Fruit fly (Drosophila melanogaster) whole organism, embryonic: ENCODE data around the gene CG42835.

Experiments
- B-H2 ChIP-seq: fragments of 200-800 bp; sonication (Bioruptor generic); optimal IDR thresholded peaks from 2 replicates; lab custom pipeline; 2018; ENCODE audit warnings: missing biosample characterization, mild to moderate bottlenecking, missing genetic modification characterization
- CG10979 ChIP-seq: fragments of 200-800 bp; sonication (Bioruptor generic); optimal IDR thresholded peaks from 2 replicates; lab custom pipeline; 2018; ENCODE audit warnings: missing biosample characterization, mild to moderate bottlenecking, missing genetic modification characterization, moderate library complexity
- CG11085 ChIP-seq: fragments of 200-800 bp; sonication (Bioruptor generic); IDR thresholded peaks from 2 replicates; pipeline ENCODE4 v1.3.6; 2022; ENCODE audit warnings: missing biosample characterization, missing genetic modification characterization
- CG11398 ChIP-seq: fragments of 200-800 bp; sonication (Bioruptor generic); optimal IDR thresholded peaks from 2 replicates; lab custom pipeline; 2016; ENCODE audit warnings: missing biosample characterization, missing genetic modification characterization
- CG11560 ChIP-seq: fragments of 200-800 bp; sonication (Bioruptor generic); IDR thresholded peaks from 3 replicates; pipeline ENCODE4 v1.3.6; 2022; ENCODE audit warnings: missing biosample characterization, missing genetic modification characterization
- CG12659 ChIP-seq: fragments of 200-800 bp; sonication (Bioruptor generic); optimal IDR thresholded peaks from 3 replicates; lab custom pipeline; 2017; ENCODE audit warnings: mild to moderate bottlenecking, missing biosample characterization, missing genetic modification reagents, missing genetic modification characterization
- CG13123 ChIP-seq: fragments of 200-800 bp; sonication (Bioruptor generic); optimal IDR thresholded peaks from 2 replicates; lab custom pipeline; 2016; ENCODE audit warnings: missing biosample characterization, missing genetic modification characterization
- CG15011 ChIP-seq: fragments of 200-800 bp; sonication (Bioruptor generic); optimal IDR thresholded peaks from 3 replicates; lab custom pipeline; 2018; ENCODE audit warnings: missing biosample characterization, mild to moderate bottlenecking, missing genetic modification characterization
- CG15696 ChIP-seq: fragments of 200-800 bp; sonication (Bioruptor generic); optimal IDR thresholded peaks from 2 replicates; lab custom pipeline; 2019; ENCODE audit warnings: missing biosample characterization, mild to moderate bottlenecking, missing genetic modification characterization, moderate library complexity
- CG17361 ChIP-seq: fragments of 200-800 bp; sonication (Bioruptor generic); IDR thresholded peaks from 3 replicates; pipeline ENCODE4 v1.3.6; 2022; ENCODE audit warnings: missing biosample characterization, missing genetic modification characterization
- CG18011 ChIP-seq: fragments of 200-800 bp; sonication (Bioruptor generic); optimal IDR thresholded peaks from 2 replicates; lab custom pipeline; 2017; ENCODE audit warnings: missing biosample characterization, missing genetic modification characterization, mild to moderate bottlenecking, moderate library complexity, missing genotype
- CG18619 ChIP-seq: fragments of 200-800 bp; sonication (Bioruptor generic); optimal IDR thresholded peaks from 3 replicates; lab custom pipeline; 2017; ENCODE audit warnings: missing biosample characterization, mild to moderate bottlenecking, missing genetic modification characterization
- CG18764 ChIP-seq: fragments of 200-800 bp; sonication (Bioruptor generic); optimal IDR thresholded peaks from 3 replicates; lab custom pipeline; 2016; ENCODE audit warnings: missing biosample characterization, missing genetic modification characterization
- CG31365 ChIP-seq: fragments of 200-800 bp; sonication (Bioruptor generic); optimal IDR thresholded peaks from 2 replicates; lab custom pipeline; 2018; ENCODE audit warnings: missing biosample characterization, mild to moderate bottlenecking, missing genetic modification characterization
- CG31441 ChIP-seq: fragments of 200-800 bp; sonication (Bioruptor generic); IDR thresholded peaks from 2 replicates; pipeline ENCODE4 v1.3.6; 2022; ENCODE audit warnings: missing biosample characterization, missing genetic modification characterization
- CG4854 ChIP-seq: fragments of 200-800 bp; sonication (Bioruptor generic); optimal IDR thresholded peaks from 2 replicates; lab custom pipeline; 2016; ENCODE audit warnings: missing biosample characterization, missing genetic modification characterization, inconsistent platforms
- CG6654 ChIP-seq: fragments of 200-800 bp; sonication (Bioruptor generic); optimal IDR thresholded peaks from 2 replicates; lab custom pipeline; 2017; ENCODE audit warnings: missing biosample characterization, mild to moderate bottlenecking, missing genetic modification characterization
- CG7786 ChIP-seq: fragments of 200-800 bp; sonication (Bioruptor generic); optimal IDR thresholded peaks from 2 replicates; lab custom pipeline; 2016; ENCODE audit warnings: missing biosample characterization, missing genetic modification characterization
- CG8478 ChIP-seq: fragments of >200 bp; optimal IDR thresholded peaks from 2 replicates; lab custom pipeline; 2018
- CG8924 ChIP-seq: fragments of 200-800 bp; optimal IDR thresholded peaks from 3 replicates; lab custom pipeline; 2019; ENCODE audit warnings: missing biosample characterization, mild to moderate bottlenecking, missing genetic modification characterization, moderate library complexity
- CG9932 ChIP-seq: fragments of 200-800 bp; sonication (Bioruptor generic); IDR thresholded peaks from 2 replicates; pipeline ENCODE4 v1.3.6; 2022; ENCODE audit warnings: missing biosample characterization, missing genetic modification characterization
- Dll ChIP-seq: fragments of 200-800 bp; sonication (Bioruptor generic); IDR thresholded peaks from 4 replicates; pipeline ENCODE4 v1.3.6; 2022; ENCODE audit warnings: missing biosample characterization, missing genetic modification characterization; ENCODE audit not compliant: partially characterized antibody
- E2f1 ChIP-seq: fragments of 200-800 bp; sonication (Bioruptor generic); IDR thresholded peaks from 2 replicates; pipeline ENCODE4 v1.3.6; 2022; ENCODE audit warnings: missing biosample characterization, missing genetic modification characterization
- ERR ChIP-seq: fragments of 200-800 bp; sonication (Bioruptor generic); optimal IDR thresholded peaks from 2 replicates; lab custom pipeline; 2016; ENCODE audit warnings: missing biosample characterization, missing genetic modification characterization
- Jarid2 ChIP-seq: fragments of 200-800 bp; sonication (Bioruptor generic); optimal IDR thresholded peaks from 3 replicates; lab custom pipeline; 2017; ENCODE audit warnings: mild to moderate bottlenecking, missing biosample characterization, missing genetic modification reagents, missing genetic modification characterization
- MBD-R2 ChIP-seq: fragments of 200-800 bp; sonication (Bioruptor generic); IDR thresholded peaks from 2 replicates; pipeline ENCODE4 v1.3.6; 2022; ENCODE audit warnings: missing biosample characterization, missing genetic modification characterization
- Med ChIP-seq: fragments of 200-800 bp; sonication (Bioruptor generic); peaks from one replicate; lab custom pipeline; 2016; ENCODE audit warnings: missing biosample characterization, missing genetic modification characterization, mild to moderate bottlenecking, inconsistent platforms, moderate library complexity
- Nf-YB ChIP-seq: fragments of 200-800 bp; sonication (Bioruptor generic); optimal IDR thresholded peaks from 3 replicates; lab custom pipeline; 2019; ENCODE audit warnings: missing biosample characterization, mild to moderate bottlenecking, missing genetic modification characterization, moderate library complexity
- Oli ChIP-seq: fragments of 200-800 bp; sonication (Bioruptor generic); optimal IDR thresholded peaks from 2 replicates; lab custom pipeline; 2018; ENCODE audit warnings: missing biosample characterization, mild to moderate bottlenecking, missing genetic modification characterization, moderate library complexity
- Scr ChIP-seq: fragments of 200-800 bp; sonication (Bioruptor generic); IDR thresholded peaks from 2 replicates; pipeline ENCODE4 v1.3.6; 2022; ENCODE audit warnings: missing biosample characterization, missing genetic modification characterization; ENCODE audit not compliant: partially characterized antibody
- Sin3A ChIP-seq: fragments of >200 bp; optimal IDR thresholded peaks from 2 replicates; lab custom pipeline; 2018
- Ssrp ChIP-seq: fragments of 200-800 bp; sonication (Bioruptor generic); optimal IDR thresholded peaks from 2 replicates; lab custom pipeline; 2018; ENCODE audit warnings: missing biosample characterization, mild to moderate bottlenecking, missing genetic modification characterization, moderate library complexity
- abd-A ChIP-seq: fragments of 200-800 bp; sonication (Bioruptor generic); optimal IDR thresholded peaks from 3 replicates; lab custom pipeline; 2019; ENCODE audit warnings: missing biosample characterization, mild to moderate bottlenecking, missing genetic modification characterization, moderate library complexity
- al ChIP-seq: fragments of 200-800 bp; sonication (Bioruptor generic); IDR thresholded peaks from 2 replicates; pipeline ENCODE4 v1.3.6; 2022; ENCODE audit warnings: missing biosample characterization, missing genetic modification characterization
- crol ChIP-seq: fragments of 200-800 bp; sonication (Bioruptor generic); IDR thresholded peaks from 2 replicates; pipeline ENCODE4 v1.3.6; 2022; ENCODE audit warnings: missing biosample characterization, missing genetic modification characterization
- dm ChIP-seq: fragments of 200-800 bp; sonication (Bioruptor generic); optimal IDR thresholded peaks from 3 replicates; lab custom pipeline; 2016; ENCODE audit warnings: missing biosample characterization, missing genetic modification characterization
- dmrt11E ChIP-seq: fragments of 200-800 bp; sonication (Bioruptor generic); optimal IDR thresholded peaks from 3 replicates; lab custom pipeline; 2018; ENCODE audit warnings: missing biosample characterization, mild to moderate bottlenecking, missing genetic modification characterization, moderate library complexity
- fd64A ChIP-seq: fragments of 200-800 bp; sonication (Bioruptor generic); optimal IDR thresholded peaks from 3 replicates; lab custom pipeline; 2018; ENCODE audit warnings: missing biosample characterization, mild to moderate bottlenecking, missing genetic modification characterization
- hbn ChIP-seq: fragments of 200-800 bp; sonication (Bioruptor generic); IDR thresholded peaks from 2 replicates; pipeline ENCODE4 v1.3.6; 2022; ENCODE audit warnings: missing biosample characterization, missing genetic modification characterization; ENCODE audit not compliant: partially characterized antibody
- her ChIP-seq: fragments of 200-800 bp; sonication (Bioruptor generic); optimal IDR thresholded peaks from 2 replicates; lab custom pipeline; 2016; ENCODE audit warnings: missing biosample characterization, missing genetic modification characterization
- kay ChIP-seq: fragments of 200-800 bp; sonication (Bioruptor generic); optimal IDR thresholded peaks from 2 replicates; lab custom pipeline; 2016; ENCODE audit warnings: missing biosample characterization, missing genetic modification characterization
- lmd ChIP-seq: fragments of 200-800 bp; sonication (Bioruptor generic); IDR thresholded peaks from 2 replicates; pipeline ENCODE4 v1.3.6; 2022; ENCODE audit warnings: missing biosample characterization, missing genetic modification characterization
- lov ChIP-seq, 2 experiments: fragments of 200-800 bp in 1 of 2; fragments of >200 bp in 1 of 2; sonication (Bioruptor generic) in 1 of 2; IDR thresholded peaks in 1 of 2; optimal IDR thresholded peaks in 1 of 2; 2 replicates in 1 of 2; 3 replicates in 1 of 2; pipeline versions ENCODE4 v1.3.6 to Lab custom; 2017 to 2022; ENCODE audit warnings: missing biosample characterization in 1 of 2, missing genetic modification characterization in 1 of 2
- pan ChIP-seq, 4 experiments: fragments of >200 bp in 3 of 4; fragments of 200-800 bp in 1 of 4; sonication (Bioruptor generic) in 1 of 4; optimal IDR thresholded peaks in 3 of 4; IDR thresholded peaks in 1 of 4; 2 replicates each; pipeline versions ENCODE4 v1.3.6 to Lab custom; 2017 to 2022; ENCODE audit warnings: missing biosample characterization in 2 of 4, missing genetic modification characterization in 2 of 4, mixed read lengths in 1 of 4
- prd ChIP-seq, 3 experiments: fragments of >200 bp in 2 of 3; fragments of 200-800 bp in 1 of 3; sonication (Bioruptor generic) in 1 of 3; optimal IDR thresholded peaks in 2 of 3; IDR thresholded peaks in 1 of 3; 2 replicates in 2 of 3; 3 replicates in 1 of 3; pipeline versions ENCODE4 v1.3.6 to Lab custom; 2017 to 2022; ENCODE audit warnings: missing biosample characterization in 1 of 3, missing genetic modification characterization in 1 of 3
- rib ChIP-seq: fragments of 200-800 bp; sonication (Bioruptor generic); IDR thresholded peaks from 2 replicates; pipeline ENCODE4 v1.3.6; 2022; ENCODE audit warnings: missing biosample characterization, missing genetic modification characterization
- row ChIP-seq: fragments of 200-800 bp; sonication (Bioruptor generic); IDR thresholded peaks from 3 replicates; pipeline ENCODE4 v1.3.6; 2022; ENCODE audit warnings: missing biosample characterization, missing genetic modification characterization
- slp2 ChIP-seq: fragments of 200-800 bp; sonication (Bioruptor generic); optimal IDR thresholded peaks from 2 replicates; lab custom pipeline; 2016; ENCODE audit warnings: missing biosample characterization, missing genetic modification characterization
- unpg ChIP-seq: fragments of 200-800 bp; sonication (Bioruptor generic); optimal IDR thresholded peaks from 3 replicates; lab custom pipeline; 2018; ENCODE audit warnings: missing biosample characterization, mild to moderate bottlenecking, missing genetic modification characterization, moderate library complexity

The CG42835 gene

DNA sequence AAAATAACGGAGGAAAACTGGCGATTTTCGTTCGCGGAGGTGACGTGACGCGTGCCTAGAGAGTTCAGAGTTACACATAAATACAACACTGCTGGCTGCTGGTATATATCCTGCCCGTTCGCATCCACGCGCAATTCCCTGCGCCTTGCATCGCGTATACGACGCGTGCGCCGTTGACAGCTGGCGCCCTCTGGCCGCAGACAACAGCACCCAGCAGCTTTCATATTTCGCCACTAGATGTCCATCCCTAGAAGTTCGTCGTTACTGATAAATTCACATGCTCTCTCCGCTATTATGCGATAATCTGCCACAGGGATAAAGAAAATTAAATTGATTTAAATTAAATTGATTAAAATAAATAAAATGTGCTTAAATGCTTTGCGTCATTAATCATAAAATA lies 18.0 kb upstream of the CG42835 start, which contains the start of gene Sur-8 (continued):
- TF ChIP-seq Scr (GFP tag; lab: Robert Waterston, UW) (peak; percentile 21; the same call in 1 of the 2 replicates), Jarid2 (peak; percentile 26), rib (GFP tag; lab: Robert Waterston, UW) (peak; percentile 40; the same call in 1 of the 2 replicates), CG12659 (GFP tag; lab: Kevin White, UChicago) (peak; percentile 65), lmd (peak; percentile 76), Sin3A (lab: Kevin White, UChicago) (no peak), CG11085 (GFP tag; lab: Robert Waterston, UW) (peak; percentile 66), dmrt11E (tag; lab: Kevin White, UChicago) (no peak), CG10979 (tag; lab: Kevin White, UChicago) (peak; percentile 88), CG9932 (GFP tag; lab: Robert Waterston, UW) (peak; percentile 82), lov (optimal IDR thresholded peaks at IDR 0.05; lab: Kevin White, UChicago) (no peak), lov (GFP tag; IDR thresholded peaks at IDR 0.05; lab: Robert Waterston, UW) (no peak), CG31441 (peak; percentile 20; the same call in 1 of the 2 replicates), her (peak; percentile 65), Med (GFP tag; lab: Kevin White, UChicago) (peak; percentile 99), B-H2 (GFP tag; lab: Kevin White, UChicago) (peak; percentile 30), CG31365 (tag; lab: Kevin White, UChicago) (peak; percentile 11), CG11560 (0 out of 3 replicates have a peak, but pooled peaks have one; percentile 39), CG17361 (GFP tag; lab: Robert Waterston, UW) (peak; percentile 65; the same call in 2 of the 3 replicates), slp2 (peak; percentile 44), hbn (no peak), al (peak; percentile 21; the same call in 1 of the 2 replicates), Nf-YB (GFP tag; lab: Kevin White, UChicago) (no peak), dm (GFP tag; lab: Kevin White, UChicago) (peak; percentile 31), abd-A (tag; lab: Kevin White, UChicago) (no peak), CG8924 (tag; lab: Kevin White, UChicago) (no peak), CG18011 (GFP tag; lab: Kevin White, UChicago) (peak; percentile 25), CG11398 (GFP tag; lab: Kevin White, UChicago) (peak; percentile 34), CG18764 (GFP tag; lab: Kevin White, UChicago) (peak; percentile 27), CG15011 (GFP tag; lab: Kevin White, UChicago) (no peak), CG8478 (lab: Kevin White, UChicago) (no peak), unpg (GFP tag; lab: Kevin White, UChicago) (no peak), CG15696 (tag; lab: Kevin White, UChicago) (peak; percentile 34), prd (optimal IDR thresholded peaks at IDR 0.05; lab: Kevin White, UChicago) (no peak), prd (GFP tag; IDR thresholded peaks at IDR 0.05; lab: Robert Waterston, UW) (peak; percentile 75), pan (optimal IDR thresholded peaks at IDR 0.05; lab: Kevin White, UChicago) (no peak), pan (GFP tag; optimal IDR thresholded peaks at IDR 0.05 in 1 of 2, IDR thresholded peaks at IDR 0.05 in 1 of 2) (peak in 1 of 2 experiments; percentile 77), crol (GFP tag; lab: Robert Waterston, UW) (no peak), CG4854 (GFP tag; lab: Kevin White, UChicago) (peak; percentile 36), kay (GFP tag; lab: Kevin White, UChicago) (no peak), row (0 out of 3 replicates have a peak, but pooled peaks have one; percentile 22), Ssrp (tag; lab: Kevin White, UChicago) (no peak), Dll (GFP tag; lab: Robert Waterston, UW) (no peak), fd64A (GFP tag; lab: Kevin White, UChicago) (peak; percentile 52), CG18619 (peak; percentile 55), Oli (tag; lab: Kevin White, UChicago) (peak; percentile 28), E2f1 (GFP tag; lab: Robert Waterston, UW) (peak; percentile 68), ERR (GFP tag; lab: Kevin White, UChicago) (no peak), CG7786 (no peak), MBD-R2 (peak; percentile 55; the same call in 1 of the 2 replicates), CG6654 (GFP tag; lab: Kevin White, UChicago) (peak; percentile 3), CG13123 (GFP tag; lab: Kevin White, UChicago) (peak; percentile 38)
